Worm (Caenorhabditis elegans) whole organism, L1 larva: ENCODE data around the gene lido-13.

ENCODE experiments used
- lin-39 ChIP-seq: fragments of 150-350 bp; optimal IDR thresholded peaks from 2 replicates; lab custom pipeline; 2014; ENCODE audit warnings: missing biosample characterization, missing genetic modification reagents, missing genetic modification characterization
- nhr-11 ChIP-seq: fragments of 150-350 bp; optimal IDR thresholded peaks from 2 replicates; lab custom pipeline; 2014; ENCODE audit warnings: missing biosample characterization, missing genetic modification characterization
- nhr-77 ChIP-seq: fragments of 150-350 bp; optimal IDR thresholded peaks from 2 replicates; lab custom pipeline; 2014; ENCODE audit warnings: missing biosample characterization, missing genetic modification characterization
- vab-15 ChIP-seq: sonication (generic microtip); optimal IDR thresholded peaks from 2 replicates; lab custom pipeline; 2017; ENCODE audit warnings: missing genotype, mild to moderate bottlenecking, missing genetic modification characterization, missing compliant biosample characterization

DNA sequence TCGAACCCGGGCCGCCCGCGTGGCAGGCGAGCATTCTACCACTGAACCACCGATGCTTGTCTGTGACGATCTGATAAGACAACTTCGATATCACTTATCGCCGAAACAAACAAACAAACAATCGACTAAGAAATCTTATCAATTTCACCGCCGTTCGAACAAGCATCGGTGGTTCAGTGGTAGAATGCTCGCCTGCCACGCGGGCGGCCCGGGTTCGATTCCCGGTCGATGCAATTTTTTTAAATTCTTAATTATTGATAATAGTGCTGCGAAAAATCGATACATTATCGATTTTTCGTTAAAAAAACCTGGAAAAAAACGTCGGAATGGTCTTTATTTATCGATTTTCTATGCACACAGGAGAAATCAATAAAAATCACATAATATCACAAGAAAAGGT is 8.1 kb upstream of the lido-13 start:
- no peak for TF ChIP-seq nhr-11 (tag; lab: Kevin White, UChicago)
- no peak for TF ChIP-seq lin-39 (tag; lab: Kevin White, UChicago)
- TF ChIP-seq vab-15 (tag; lab: Kevin White, UChicago) = no peak
- TF ChIP-seq nhr-77 (tag; lab: Kevin White, UChicago) = no peak
